Worm (Caenorhabditis elegans) whole organism, mixed stage, embryonic: ENCODE results near the gene cal-2.

Experiments used
- elt-3 ChIP-seq: fragments of 150-350 bp; optimal IDR thresholded peaks from 2 replicates; lab custom pipeline; 2014; ENCODE audit warnings: missing biosample characterization, missing genetic modification characterization
- lin-13 ChIP-seq: fragments of 150-350 bp; optimal IDR thresholded peaks from 2 replicates; lab custom pipeline; 2014; ENCODE audit warnings: missing biosample characterization, missing genetic modification characterization
- nhr-28 ChIP-seq: fragments of 150-350 bp; optimal IDR thresholded peaks from 2 replicates; lab custom pipeline; 2014; ENCODE audit warnings: missing biosample characterization, missing genetic modification characterization
- sptf-1 ChIP-seq: sonication (generic microtip); optimal IDR thresholded peaks from 2 replicates; lab custom pipeline; 2017; ENCODE audit warnings: mild to moderate bottlenecking, missing genetic modification characterization, moderate library complexity, missing compliant biosample characterization
- ztf-11 ChIP-seq: fragments of 150-350 bp; optimal IDR thresholded peaks from 2 replicates; lab custom pipeline; 2014; ENCODE audit warnings: missing biosample characterization, missing genetic modification characterization

- no peak for TF ChIP-seq ztf-11 (tag; lab: Kevin White, UChicago)
- TF ChIP-seq sptf-1 (tag; lab: Kevin White, UChicago): no peak
- TF ChIP-seq nhr-28: no peak
- no peak for TF ChIP-seq lin-13 (tag; lab: Kevin White, UChicago)
- no peak for TF ChIP-seq elt-3 (tag; lab: Kevin White, UChicago)
These were observed 39.8 kb downstream of the cal-2 start, which contains the start of gene F44G4.5 for ce11 chrII:9000331-9000730.
